Worm (Caenorhabditis elegans): ENCODE measurements around the gene K05F1.1.
A peak's percentile ranks its signal among the peaks of the same experiment; 100 is the strongest.

The K05F1.1 gene

DNA sequence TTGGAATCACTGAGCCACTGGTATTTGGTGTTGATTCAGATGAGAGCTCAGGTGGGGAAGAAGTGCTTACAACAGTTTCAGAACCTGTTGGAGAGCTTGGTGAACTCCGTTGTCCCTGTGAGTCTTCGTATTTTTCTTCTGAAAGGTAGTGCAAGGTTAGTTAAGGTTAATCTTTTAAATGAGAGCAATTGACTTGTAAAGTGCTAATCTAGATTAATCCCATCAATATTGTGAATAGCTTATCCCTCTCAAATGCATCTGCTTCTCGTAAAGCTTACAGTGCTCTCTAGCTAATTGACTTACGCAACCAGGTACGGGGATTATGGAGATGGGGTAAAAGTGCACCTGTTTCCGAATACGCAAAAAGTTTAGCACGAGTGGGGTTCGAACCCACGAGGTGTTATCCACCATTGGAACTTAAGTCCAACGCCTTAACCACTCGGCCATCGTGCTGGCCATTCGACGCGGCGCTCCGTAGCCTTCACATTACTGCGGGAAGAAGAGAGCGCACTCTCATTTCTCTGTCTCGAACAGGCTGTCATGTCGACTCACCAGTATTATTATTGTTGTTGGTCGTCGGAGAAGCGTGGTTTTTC lies 28.5 kb upstream of the K05F1.1 start:
- TF ChIP-seq nhr-25 (tag; optimal IDR thresholded peaks at IDR 0.05) = no peak
- peak; percentile 35 for TF ChIP-seq fos-1 (tag; optimal IDR thresholded peaks at IDR 0.05)
- no peak for TF ChIP-seq unc-39 (tag; optimal IDR thresholded peaks at IDR 0.05)
- TF ChIP-seq mdl-1 (tag; optimal IDR thresholded peaks at IDR 0.05) = no peak
- TF ChIP-seq snpc-4 (tag; optimal IDR thresholded peaks at IDR 0.05) = no peak
- TF ChIP-seq gmeb-1 (tag; optimal IDR thresholded peaks at IDR 0.05) = peak; percentile 22
- TF ChIP-seq nhr-12 (tag; optimal IDR thresholded peaks at IDR 0.05) = no peak
- no peak for TF ChIP-seq nhr-21 (tag; optimal IDR thresholded peaks at IDR 0.05)
- no peak for TF ChIP-seq aly-2 (tag; optimal IDR thresholded peaks at IDR 0.05)
- TF ChIP-seq sma-3 (GFP tag; optimal IDR thresholded peaks at IDR 0.05) = no peak
- TF ChIP-seq nhr-129 (tag; optimal IDR thresholded peaks at IDR 0.05) = peak; percentile 79
- TF ChIP-seq F13H6.1 (tag; optimal IDR thresholded peaks at IDR 0.05) = peak; percentile 45
- TF ChIP-seq nhr-10 (tag; optimal IDR thresholded peaks at IDR 0.05) = no peak
- no peak for TF ChIP-seq peb-1 (tag; optimal IDR thresholded peaks at IDR 0.05)
- TF ChIP-seq ztf-4 (tag; optimal IDR thresholded peaks at IDR 0.05) = no peak
- peak; percentile 32 for TF ChIP-seq lin-11 (tag; optimal IDR thresholded peaks at IDR 0.05)
- TF ChIP-seq sma-9 (GFP tag; optimal IDR thresholded peaks at IDR 0.05) = peak; percentile 53
- TF ChIP-seq sma-9 (tag; optimal IDR thresholded peaks at IDR 0.05) = no peak
- peak; percentile 37 for TF ChIP-seq C34F6.9 (tag; optimal IDR thresholded peaks at IDR 0.05)
- TF ChIP-seq ceh-16 (tag; optimal IDR thresholded peaks at IDR 0.05) = no peak
- TF ChIP-seq ZK546.5 (tag; optimal IDR thresholded peaks at IDR 0.05) = no peak
- no peak for TF ChIP-seq ama-1 (optimal IDR thresholded peaks at IDR 0.05)
- TF ChIP-seq nhr-6 (tag; optimal IDR thresholded peaks at IDR 0.05) = no peak
- no peak for TF ChIP-seq egl-27 (tag; optimal IDR thresholded peaks at IDR 0.05)
- TF ChIP-seq mbf-1 (tag; optimal IDR thresholded peaks at IDR 0.05) = no peak
- TF ChIP-seq elt-3 (tag; optimal IDR thresholded peaks at IDR 0.05) = no peak
- TF ChIP-seq blmp-1 (tag; optimal IDR thresholded peaks at IDR 0.05; ENCODE audit: insufficient read depth) = no peak
- TF ChIP-seq crh-2 (tag; optimal IDR thresholded peaks at IDR 0.05) = peak; percentile 1

DNA sequence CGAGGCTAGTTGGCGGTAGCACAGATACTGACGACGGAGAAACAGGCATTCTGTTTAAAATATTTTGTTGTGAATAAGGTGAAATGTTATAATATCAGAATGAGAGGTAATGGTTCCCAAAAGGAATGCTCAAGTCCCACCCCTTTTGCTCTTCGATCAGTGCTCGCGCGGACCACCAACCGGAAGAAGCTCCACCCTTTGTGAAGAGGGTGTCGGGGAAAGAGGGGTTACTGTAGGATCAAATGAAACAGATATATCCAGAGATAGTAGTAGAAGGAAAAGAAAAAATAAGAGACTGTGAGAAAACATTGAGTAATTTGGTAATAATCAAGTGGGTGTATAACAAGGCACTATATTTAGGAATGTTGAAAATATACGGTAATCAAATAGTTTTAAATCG lies 27.1 kb upstream of the K05F1.1 start, which contains the start of the genes dmd-5 and F10C1.1:
Gene dmd-5 (minus strand): TSS at position 101 of the 400 bp plus-strand sequence.
Gene F10C1.1 (plus strand): TSS at position 110 of the 400 bp plus-strand sequence.
- no peak for TF ChIP-seq elt-1 (tag; optimal IDR thresholded peaks at IDR 0.05)
- no peak for TF ChIP-seq ztf-11 (tag; optimal IDR thresholded peaks at IDR 0.05)
- TF ChIP-seq nhr-25 (tag; optimal IDR thresholded peaks at IDR 0.05) = no peak
- no peak for TF ChIP-seq F13H6.1 (tag; optimal IDR thresholded peaks at IDR 0.05)
- TF ChIP-seq unc-62 (GFP tag; optimal IDR thresholded peaks at IDR 0.05) = no peak
- no peak for TF ChIP-seq crh-2 (tag; optimal IDR thresholded peaks at IDR 0.05)
- TF ChIP-seq aly-2 (tag; optimal IDR thresholded peaks at IDR 0.05) = no peak
- TF ChIP-seq peb-1 (tag; optimal IDR thresholded peaks at IDR 0.05) = no peak

DNA sequence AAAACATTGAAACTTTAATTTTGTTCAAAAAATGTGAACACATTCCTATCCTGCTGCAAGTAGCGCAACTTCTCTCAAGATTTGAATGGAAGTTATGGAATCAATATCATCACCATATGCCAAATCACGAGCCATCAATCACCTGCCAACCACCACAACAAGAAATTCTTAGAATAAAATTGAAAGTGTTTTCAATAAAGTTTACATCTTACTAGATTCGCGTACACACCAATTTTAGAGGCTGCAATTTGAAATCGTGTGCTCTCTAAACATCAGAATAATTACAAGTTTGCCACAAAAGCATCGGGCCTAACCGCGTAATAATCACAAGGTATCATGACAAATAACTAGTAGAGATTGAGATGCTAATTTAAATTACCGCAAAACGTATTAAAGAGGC lies 26.3 kb upstream of the K05F1.1 start:
- TF ChIP-seq gmeb-1 (tag; optimal IDR thresholded peaks at IDR 0.05) (no peak), zag-1 (tag; optimal IDR thresholded peaks at IDR 0.05) (no peak), nhr-12 (tag; optimal IDR thresholded peaks at IDR 0.05) (no peak), sma-9 (GFP tag; optimal IDR thresholded peaks at IDR 0.05) (no peak), sma-9 (tag; optimal IDR thresholded peaks at IDR 0.05) (no peak), sma-3 (GFP tag; optimal IDR thresholded peaks at IDR 0.05) (no peak), unc-39 (tag; optimal IDR thresholded peaks at IDR 0.05) (no peak), mbf-1 (tag; optimal IDR thresholded peaks at IDR 0.05) (no peak), peb-1 (tag; optimal IDR thresholded peaks at IDR 0.05) (no peak), nhr-25 (tag; optimal IDR thresholded peaks at IDR 0.05) (no peak), dmd-4 (tag; optimal IDR thresholded peaks at IDR 0.05) (no peak), ztf-11 (tag; optimal IDR thresholded peaks at IDR 0.05) (no peak), fos-1 (tag; optimal IDR thresholded peaks at IDR 0.05) (no peak)

ce11 chrII:5777372-5777771 lies 23.8 kb upstream of the K05F1.1 start:
- no peak for TF ChIP-seq unc-55 (GFP tag; optimal IDR thresholded peaks at IDR 0.05)
- no peak for TF ChIP-seq dmd-4 (tag; optimal IDR thresholded peaks at IDR 0.05)
- no peak for TF ChIP-seq ceh-16 (tag; optimal IDR thresholded peaks at IDR 0.05)
- no peak for TF ChIP-seq lsy-2 (tag; optimal IDR thresholded peaks at IDR 0.05)
- no peak for TF ChIP-seq ztf-1 (GFP tag; conservative IDR thresholded peaks at IDR 0.05)
- TF ChIP-seq elt-3 (tag; optimal IDR thresholded peaks at IDR 0.05) = no peak
- no peak for TF ChIP-seq unc-39 (tag; optimal IDR thresholded peaks at IDR 0.05)

Measured in whole organism, L2 larva.